Worm (Caenorhabditis elegans) whole organism, mixed stage, embryonic: ENCODE results near the gene Y38F1A.8.
A peak's percentile ranks its signal among the peaks of the same experiment; 100 is the strongest.

ENCODE experiments used
- ces-1 ChIP-seq: fragments of 150-350 bp; optimal IDR thresholded peaks from 2 replicates; lab custom pipeline; 2014; ENCODE audit warnings: missing biosample characterization, missing genetic modification reagents, missing genetic modification characterization
- cnd-1 ChIP-seq: fragments of 200-800 bp; sonication (Bioruptor generic); optimal IDR thresholded peaks from 2 replicates; lab custom pipeline; 2018; ENCODE audit warnings: mild to moderate bottlenecking, missing genetic modification characterization, missing compliant biosample characterization
- hlh-1 ChIP-seq: fragments of 150-350 bp; optimal IDR thresholded peaks from 2 replicates; lab custom pipeline; 2014; ENCODE audit warnings: missing biosample characterization, missing genetic modification reagents, missing genetic modification characterization
- lin-13 ChIP-seq: fragments of 150-350 bp; optimal IDR thresholded peaks from 2 replicates; lab custom pipeline; 2014; ENCODE audit warnings: missing biosample characterization, missing genetic modification characterization
- lin-32 ChIP-seq: fragments of 200-800 bp; sonication (Bioruptor generic); optimal IDR thresholded peaks from 2 replicates; lab custom pipeline; 2018; ENCODE audit warnings: mild to moderate bottlenecking, missing genetic modification characterization, missing compliant biosample characterization
- mep-1 ChIP-seq: fragments of 150-350 bp; optimal IDR thresholded peaks from 2 replicates; lab custom pipeline; 2017; ENCODE audit warnings: missing biosample characterization, missing genetic modification reagents, missing genetic modification characterization, inconsistent platforms
- mls-2 ChIP-seq: sonication (generic microtip); optimal IDR thresholded peaks from 2 replicates; lab custom pipeline; 2016; ENCODE audit warnings: mild to moderate bottlenecking, missing genetic modification characterization, moderate library complexity, missing compliant biosample characterization
- nhr-12 ChIP-seq: fragments of 150-350 bp; optimal IDR thresholded peaks from 2 replicates; lab custom pipeline; 2014; ENCODE audit warnings: missing biosample characterization, missing genetic modification characterization
- nhr-237 ChIP-seq: fragments of 150-350 bp; optimal IDR thresholded peaks from 2 replicates; lab custom pipeline; 2014; ENCODE audit warnings: missing biosample characterization, missing genetic modification characterization
- nhr-76 ChIP-seq: sonication (generic microtip); optimal IDR thresholded peaks from 2 replicates; lab custom pipeline; 2017; ENCODE audit warnings: missing biosample characterization, missing genetic modification characterization
- pha-4 ChIP-seq: fragments of 150-350 bp; optimal IDR thresholded peaks from 2 replicates; lab custom pipeline; 2018; ENCODE audit warnings: missing biosample characterization, missing genetic modification reagents, missing genetic modification characterization
- snpc-4 ChIP-seq: fragments of 150-350 bp; optimal IDR thresholded peaks from 2 replicates; lab custom pipeline; 2014; ENCODE audit warnings: missing biosample characterization, missing genetic modification characterization
- unc-62 ChIP-seq: fragments of 150-350 bp; optimal IDR thresholded peaks from 2 replicates; lab custom pipeline; 2014; ENCODE audit warnings: missing biosample characterization, missing genetic modification reagents, missing genetic modification characterization
- ztf-11 ChIP-seq: fragments of 150-350 bp; optimal IDR thresholded peaks from 2 replicates; lab custom pipeline; 2014; ENCODE audit warnings: missing biosample characterization, missing genetic modification characterization

DNA sequence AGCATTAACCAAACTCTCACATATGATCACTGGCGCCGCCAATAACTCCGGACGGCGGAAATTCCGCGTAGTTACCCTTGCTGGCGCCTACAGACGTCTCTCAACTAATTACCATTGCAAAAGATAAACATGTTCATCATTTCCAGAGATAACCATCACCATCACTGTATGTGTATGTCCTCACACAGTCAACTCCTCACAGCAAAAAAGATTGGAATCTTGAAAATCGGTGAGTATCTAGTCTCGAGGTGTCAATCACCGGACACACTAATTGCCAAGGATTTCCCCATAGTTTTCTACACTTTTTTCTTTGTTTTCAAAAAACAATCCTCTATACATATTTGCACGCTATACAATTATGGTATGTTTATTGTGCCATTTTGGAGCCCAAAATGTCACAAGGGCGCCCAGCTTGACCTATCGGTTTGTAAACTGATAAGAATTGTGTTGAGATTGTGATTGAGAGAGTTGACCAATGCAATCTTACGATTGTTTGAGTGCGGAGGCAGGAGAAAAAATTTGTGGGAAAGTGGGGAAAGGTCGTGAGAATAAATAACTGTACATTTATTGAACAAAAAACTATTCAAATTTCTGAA lies 18.6 kb downstream of the Y38F1A.8 start:
- no peak for TF ChIP-seq nhr-76 (tag; lab: Kevin White, UChicago)
- TF ChIP-seq mep-1 (tag; lab: Kevin White, UChicago) = no peak
- no peak for TF ChIP-seq cnd-1 (tag; lab: Kevin White, UChicago)
- TF ChIP-seq nhr-237 = no peak
- peak; percentile 55 for TF ChIP-seq unc-62 (GFP tag; lab: Kevin White, UChicago)
- TF ChIP-seq hlh-1 (tag; lab: Kevin White, UChicago) = no peak
- no peak for TF ChIP-seq ztf-11 (tag; lab: Kevin White, UChicago)
- TF ChIP-seq pha-4 = no peak
- no peak for TF ChIP-seq snpc-4
- no peak for TF ChIP-seq mls-2 (tag; lab: Kevin White, UChicago)
- no peak for TF ChIP-seq lin-13
- TF ChIP-seq ces-1 (GFP tag; lab: Kevin White, UChicago) = no peak
- no peak for TF ChIP-seq nhr-12 (tag; lab: Kevin White, UChicago)
- TF ChIP-seq lin-32 (GFP tag; lab: Kevin White, UChicago) = no peak
